Worm (Caenorhabditis elegans) whole organism, L3 larva: ENCODE data around the gene glt-5.

ENCODE experiments used
- aly-2 ChIP-seq: fragments of 150-350 bp; optimal IDR thresholded peaks from 2 replicates; lab custom pipeline; 2014; ENCODE audit warnings: missing biosample characterization, missing genetic modification characterization
- elt-3 ChIP-seq, 3 experiments: fragments of 150-350 bp in 1 of 3; sonication (generic microtip) in 2 of 3; optimal IDR thresholded peaks; 2 replicates in 2 of 3; 4 replicates in 1 of 3; lab custom pipeline; 2014 to 2017; ENCODE audit warnings: missing biosample characterization in 3 of 3, missing genetic modification characterization in 3 of 3
- mdl-1 ChIP-seq: fragments of 150-350 bp; optimal IDR thresholded peaks from 2 replicates; lab custom pipeline; 2014; ENCODE audit warnings: missing biosample characterization, missing genetic modification characterization
- nhr-11 ChIP-seq: fragments of 150-350 bp; optimal IDR thresholded peaks from 2 replicates; lab custom pipeline; 2014; ENCODE audit warnings: missing biosample characterization, missing genetic modification characterization
- nhr-237 ChIP-seq: fragments of 150-350 bp; optimal IDR thresholded peaks from 2 replicates; lab custom pipeline; 2014; ENCODE audit warnings: missing biosample characterization, missing genetic modification characterization
- nhr-25 ChIP-seq: sonication (generic microtip); optimal IDR thresholded peaks from 2 replicates; lab custom pipeline; 2017; ENCODE audit warnings: missing biosample characterization, missing genetic modification characterization
- nhr-28 ChIP-seq: fragments of 150-350 bp; optimal IDR thresholded peaks from 2 replicates; lab custom pipeline; 2014; ENCODE audit warnings: missing biosample characterization, missing genetic modification characterization
- pqm-1 ChIP-seq: fragments of 150-350 bp; optimal IDR thresholded peaks from 2 replicates; lab custom pipeline; 2017; ENCODE audit warnings: missing biosample characterization, missing genetic modification characterization, inconsistent platforms
- skn-1 ChIP-seq: fragments of 150-350 bp; optimal IDR thresholded peaks from 2 replicates; lab custom pipeline; 2014; ENCODE audit warnings: missing biosample characterization, missing genetic modification characterization
- snpc-4 ChIP-seq: fragments of 150-350 bp; optimal IDR thresholded peaks from 2 replicates; lab custom pipeline; 2014; ENCODE audit warnings: missing biosample characterization, missing genetic modification characterization
- tbx-2 ChIP-seq: sonication (generic microtip); optimal IDR thresholded peaks from 2 replicates; lab custom pipeline; 2016; ENCODE audit warnings: mild to moderate bottlenecking, missing genetic modification characterization, missing compliant biosample characterization
- zag-1 ChIP-seq: fragments of 150-350 bp; optimal IDR thresholded peaks from 2 replicates; lab custom pipeline; 2014; ENCODE audit warnings: missing biosample characterization, missing genetic modification characterization
- ztf-11 ChIP-seq: fragments of 150-350 bp; optimal IDR thresholded peaks from 2 replicates; lab custom pipeline; 2014; ENCODE audit warnings: missing biosample characterization, missing genetic modification characterization

DNA sequence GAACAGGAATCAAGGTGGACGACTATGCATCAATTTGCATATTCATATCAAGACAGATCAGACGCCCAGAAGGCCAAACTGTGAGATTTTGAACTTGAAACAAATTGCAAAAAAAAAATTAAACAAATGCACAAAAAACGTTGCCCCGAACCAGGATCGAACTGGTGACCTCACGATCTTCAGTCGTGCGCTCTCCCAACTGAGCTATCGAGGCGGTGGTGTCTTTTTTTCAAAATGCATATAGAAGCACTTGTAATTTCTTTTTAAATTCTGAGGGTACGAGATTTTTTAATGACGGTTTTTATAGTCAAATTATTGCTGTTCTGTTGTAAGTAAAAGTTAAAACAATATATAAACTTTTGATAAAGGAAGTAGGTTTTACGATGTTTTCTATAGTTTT, 4.4 kb upstream of the glt-5 start:
- no peak for TF ChIP-seq nhr-28 (tag; lab: Kevin White, UChicago)
- TF ChIP-seq aly-2 (tag; lab: Kevin White, UChicago) = no peak
- TF ChIP-seq nhr-237 (tag; lab: Kevin White, UChicago) = no peak
- no peak for TF ChIP-seq nhr-25 (tag; lab: Kevin White, UChicago)
- peak; percentile 5 for TF ChIP-seq pqm-1 (tag; lab: Kevin White, UChicago)
- no peak for TF ChIP-seq elt-3 (tag; optimal IDR thresholded peaks at IDR 0.05; lab: Kevin White, UChicago)
- TF ChIP-seq ztf-11 (tag; lab: Kevin White, UChicago) = no peak
- TF ChIP-seq skn-1 = no peak
- no peak for TF ChIP-seq zag-1
- TF ChIP-seq snpc-4 (tag; lab: Kevin White, UChicago) = no peak
- no peak for TF ChIP-seq tbx-2 (tag; lab: Kevin White, UChicago)
- TF ChIP-seq nhr-11 (tag; lab: Kevin White, UChicago) = no peak
- TF ChIP-seq mdl-1 (tag; lab: Kevin White, UChicago) = no peak
